Fruit fly (Drosophila melanogaster): ENCODE measurements around the gene tbc.

- TF ChIP-seq br (GFP tag; optimal IDR thresholded peaks at IDR 0.05): no peak
- no peak for TF ChIP-seq h (GFP tag; optimal IDR thresholded peaks at IDR 0.05)
- TF ChIP-seq usp (GFP tag; optimal IDR thresholded peaks at IDR 0.05): no peak
- TF ChIP-seq Dfd (GFP tag; optimal IDR thresholded peaks at IDR 0.05): no peak
- no peak for TF ChIP-seq Abd-B (GFP tag; optimal IDR thresholded peaks at IDR 0.05)
Measured at dm6 chrX:20470701-20471100, 21.6 kb downstream of the tbc start.

All from whole organism, wandering third instar larva.